Worm (Caenorhabditis elegans): ENCODE results near the gene flp-23.

flp-23 gene

ce11 chrIII:8639188-8639795, 11.3 kb upstream of the flp-23 start, which contains the start of gene fip-1:
fip-1 (plus strand) TSS chrIII:8639745.
- TF ChIP-seq ceh-2 (tag; optimal IDR thresholded peaks at IDR 0.05): no peak

ce11 chrIII:8643639-8644038, 6.9 kb upstream of the flp-23 start, which contains the start of gene twk-7:
twk-7 (minus strand) TSS chrIII:8643739.
- TF ChIP-seq hlh-30 (tag; optimal IDR thresholded peaks at IDR 0.05; ENCODE audit: insufficient read depth): no peak
- no peak for TF ChIP-seq ceh-22 (tag; optimal IDR thresholded peaks at IDR 0.05)
- no peak for TF ChIP-seq K09A11.1 (tag; optimal IDR thresholded peaks at IDR 0.05; ENCODE audit: insufficient read depth)
- no peak for TF ChIP-seq ceh-19 (GFP tag; optimal IDR thresholded peaks at IDR 0.05)
- no peak for TF ChIP-seq hlh-8 (tag; optimal IDR thresholded peaks at IDR 0.05)
- no peak for TF ChIP-seq ttx-3 (tag; optimal IDR thresholded peaks at IDR 0.05)
- no peak for TF ChIP-seq ceh-6 (GFP tag; optimal IDR thresholded peaks at IDR 0.05)
- TF ChIP-seq tbx-2 (tag; optimal IDR thresholded peaks at IDR 0.05): no peak
- TF ChIP-seq ceh-18 (tag; optimal IDR thresholded peaks at IDR 0.05): no peak
- TF ChIP-seq ref-2 (tag; optimal IDR thresholded peaks at IDR 0.05): no peak
- TF ChIP-seq C38D4.7 (GFP tag; optimal IDR thresholded peaks at IDR 0.05): no peak
- no peak for TF ChIP-seq ceh-31 (tag; optimal IDR thresholded peaks at IDR 0.05)
- no peak for TF ChIP-seq hlh-15 (tag; optimal IDR thresholded peaks at IDR 0.05)
- no peak for TF ChIP-seq madf-2 (tag; optimal IDR thresholded peaks at IDR 0.05)
- no peak for TF ChIP-seq npax-4 (tag; optimal IDR thresholded peaks at IDR 0.05)
- TF ChIP-seq ztf-16 (tag; optimal IDR thresholded peaks at IDR 0.05): no peak

- no peak for TF ChIP-seq unc-55 (GFP tag; optimal IDR thresholded peaks at IDR 0.05)
- TF ChIP-seq ceh-19 (GFP tag; optimal IDR thresholded peaks at IDR 0.05): no peak
- no peak for TF ChIP-seq npax-4 (tag; optimal IDR thresholded peaks at IDR 0.05)
- no peak for TF ChIP-seq ets-4 (tag; optimal IDR thresholded peaks at IDR 0.05)
- TF ChIP-seq pha-4 (tag; optimal IDR thresholded peaks at IDR 0.05): no peak
- TF ChIP-seq Y22D7AL.16 (tag; optimal IDR thresholded peaks at IDR 0.05): no peak
- TF ChIP-seq tbx-2 (tag; optimal IDR thresholded peaks at IDR 0.05): no peak
- TF ChIP-seq pat-9 (tag; optimal IDR thresholded peaks at IDR 0.05): no peak
- TF ChIP-seq ceh-22 (tag; optimal IDR thresholded peaks at IDR 0.05): no peak
- no peak for TF ChIP-seq madf-2 (tag; optimal IDR thresholded peaks at IDR 0.05)
- TF ChIP-seq ama-1 (optimal IDR thresholded peaks at IDR 0.05): no peak
- TF ChIP-seq tbx-7 (tag; optimal IDR thresholded peaks at IDR 0.05): no peak
- TF ChIP-seq K09A11.1 (tag; optimal IDR thresholded peaks at IDR 0.05; ENCODE audit: insufficient read depth): no peak
- no peak for TF ChIP-seq ceh-14 (tag; optimal IDR thresholded peaks at IDR 0.05)
- TF ChIP-seq rnt-1 (tag; optimal IDR thresholded peaks at IDR 0.05): no peak
- TF ChIP-seq sdc-2 (tag; optimal IDR thresholded peaks at IDR 0.05): no peak
- no peak for TF ChIP-seq hlh-8 (tag; optimal IDR thresholded peaks at IDR 0.05)
- TF ChIP-seq fkh-10 (GFP tag; optimal IDR thresholded peaks at IDR 0.05): no peak
Observed at ce11 chrIII:8646021-8646420, 4.5 kb upstream of the flp-23 start.

- TF ChIP-seq ceh-24 (tag; optimal IDR thresholded peaks at IDR 0.05) (no peak), hlh-8 (tag; optimal IDR thresholded peaks at IDR 0.05) (no peak), ets-4 (tag; optimal IDR thresholded peaks at IDR 0.05) (no peak), ceh-31 (tag; optimal IDR thresholded peaks at IDR 0.05) (no peak), ztf-16 (tag; optimal IDR thresholded peaks at IDR 0.05) (no peak), pha-2 (tag; optimal IDR thresholded peaks at IDR 0.05) (no peak), C08G9.2 (tag; optimal IDR thresholded peaks at IDR 0.05) (no peak), odd-2 (tag; optimal IDR thresholded peaks at IDR 0.05) (no peak), hlh-15 (tag; optimal IDR thresholded peaks at IDR 0.05) (no peak), madf-2 (tag; optimal IDR thresholded peaks at IDR 0.05) (no peak), sdc-2 (tag; optimal IDR thresholded peaks at IDR 0.05) (no peak), unc-3 (GFP tag; conservative IDR thresholded peaks at IDR 0.05) (no peak), unc-3 (tag; optimal IDR thresholded peaks at IDR 0.05) (no peak), npax-4 (tag; optimal IDR thresholded peaks at IDR 0.05) (no peak), pros-1 (tag; optimal IDR thresholded peaks at IDR 0.05) (no peak), pat-9 (tag; optimal IDR thresholded peaks at IDR 0.05) (no peak), hlh-6 (tag; optimal IDR thresholded peaks at IDR 0.05) (no peak)
Observed at ce11 chrIII:8648589-8648988, 2.0 kb upstream of the flp-23 start, which contains the start of gene F22B7.3. F22B7.3 (plus strand) TSS chrIII:8648889.

All from whole organism, late embryonic.